Worm (Caenorhabditis elegans) whole organism, young adult: Measurements from ENCODE around the gene F09B9.4.
A peak's percentile ranks its signal among the peaks of the same experiment; 100 is the strongest.

Source experiments
- B0035.1 ChIP-seq: sonication (generic microtip); optimal IDR thresholded peaks from 2 replicates; lab custom pipeline; 2016; ENCODE audit warnings: missing genetic modification characterization, mild to moderate bottlenecking, missing compliant biosample characterization, missing genotype, missing genetic modification reagents
- D2030.7 ChIP-seq: fragments of 200-800 bp; sonication (Bioruptor generic); IDR thresholded peaks from 2 replicates; pipeline ENCODE4 v1.3.6; 2022; ENCODE audit warnings: missing genetic modification reagents, missing genetic modification characterization, missing compliant biosample characterization
- F39B2.1 ChIP-seq: fragments of 200-800 bp; sonication (Bioruptor generic); IDR thresholded peaks from 2 replicates; pipeline ENCODE4 v1.3.6; 2022; ENCODE audit warnings: missing genetic modification reagents, missing genetic modification characterization, missing compliant biosample characterization
- F57A8.1 ChIP-seq: fragments of 200-800 bp; sonication (Bioruptor generic); optimal IDR thresholded peaks from 2 replicates; lab custom pipeline; 2018; ENCODE audit warnings: mild to moderate bottlenecking, missing genetic modification characterization, moderate library complexity, missing compliant biosample characterization
- F57C9.4 ChIP-seq: sonication (generic microtip); optimal IDR thresholded peaks from 2 replicates; lab custom pipeline; 2017; ENCODE audit warnings: mild to moderate bottlenecking, missing genetic modification characterization, missing compliant biosample characterization
- Y53G8AR.9 ChIP-seq: fragments of 200-800 bp; sonication (Bioruptor generic); conservative IDR thresholded peaks from 2 replicates; pipeline ENCODE4 v1.3.6; 2022; ENCODE audit warnings: missing genetic modification reagents, missing genetic modification characterization, missing compliant biosample characterization
- Y95B8A.8 ChIP-seq: fragments of 200-800 bp; sonication (Bioruptor generic); IDR thresholded peaks from 2 replicates; pipeline ENCODE4 v1.3.6; 2022; ENCODE audit warnings: missing genetic modification reagents, missing genetic modification characterization, missing compliant biosample characterization
- aptf-2 ChIP-seq: fragments of 200-800 bp; sonication (Bioruptor generic); conservative IDR thresholded peaks from 2 replicates; pipeline ENCODE4 v1.3.6; 2022; ENCODE audit warnings: missing genetic modification reagents, missing genetic modification characterization, missing compliant biosample characterization
- aptf-3 ChIP-seq: fragments of 200-800 bp; sonication (Bioruptor generic); IDR thresholded peaks from 2 replicates; pipeline ENCODE4 v1.3.6; 2022; ENCODE audit warnings: missing genetic modification characterization, missing compliant biosample characterization
- athp-1 ChIP-seq: sonication (generic microtip); optimal IDR thresholded peaks from 2 replicates; lab custom pipeline; 2017; ENCODE audit warnings: mild to moderate bottlenecking, missing genetic modification characterization, missing compliant biosample characterization
- ccch-3 ChIP-seq: fragments of 200-800 bp; sonication (Bioruptor generic); optimal IDR thresholded peaks from 2 replicates; lab custom pipeline; 2018; ENCODE audit warnings: mild to moderate bottlenecking, missing genetic modification characterization, missing compliant biosample characterization
- cebp-1 ChIP-seq, 2 experiments: fragments of 200-800 bp in 1 of 2; sonication (Bioruptor generic) in 1 of 2; sonication (generic microtip) in 1 of 2; IDR thresholded peaks in 1 of 2; optimal IDR thresholded peaks in 1 of 2; 2 replicates each; pipeline versions ENCODE4 v1.3.6 to Lab custom; 2017 to 2022; ENCODE audit warnings: missing compliant biosample characterization in 2 of 2, missing genetic modification characterization in 2 of 2, mild to moderate bottlenecking in 1 of 2, missing genetic modification reagents in 1 of 2, moderate library complexity in 1 of 2
- ceh-27 ChIP-seq: fragments of 200-800 bp; sonication (Bioruptor generic); optimal IDR thresholded peaks from 2 replicates; lab custom pipeline; 2018; ENCODE audit warnings: mild to moderate bottlenecking, missing genetic modification characterization, moderate library complexity, missing compliant biosample characterization
- ceh-58 ChIP-seq: fragments of 200-800 bp; sonication (Bioruptor generic); IDR thresholded peaks from 2 replicates; pipeline ENCODE4 v1.3.6; 2022; ENCODE audit warnings: missing genetic modification characterization, missing compliant biosample characterization
- die-1 ChIP-seq: sonication (generic microtip); optimal IDR thresholded peaks from 2 replicates; lab custom pipeline; 2016; ENCODE audit warnings: missing genotype, mild to moderate bottlenecking, missing genetic modification characterization, missing compliant biosample characterization
- egrh-3 ChIP-seq: fragments of 200-800 bp; sonication (Bioruptor generic); IDR thresholded peaks from 2 replicates; pipeline ENCODE4 v1.3.6; 2022; ENCODE audit warnings: missing genetic modification reagents, missing genetic modification characterization, missing compliant biosample characterization
- fkh-3 ChIP-seq: sonication (generic microtip); optimal IDR thresholded peaks from 2 replicates; lab custom pipeline; 2016; ENCODE audit warnings: mild to moderate bottlenecking, missing genetic modification characterization, missing compliant biosample characterization
- hlh-26 ChIP-seq: fragments of 200-800 bp; sonication (Bioruptor generic); conservative IDR thresholded peaks from 2 replicates; pipeline ENCODE4 v1.3.6; 2022; ENCODE audit warnings: missing genetic modification reagents, missing genetic modification characterization, missing compliant biosample characterization
- hmg-1.2 ChIP-seq: fragments of 200-800 bp; sonication (Bioruptor generic); IDR thresholded peaks from 2 replicates; pipeline ENCODE4 v1.3.6; 2022; ENCODE audit warnings: missing genetic modification reagents, missing genetic modification characterization, missing compliant biosample characterization
- lag-1 ChIP-seq: fragments of 200-800 bp; sonication (Bioruptor generic); IDR thresholded peaks from 2 replicates; pipeline ENCODE4 v1.3.6; 2022; ENCODE audit warnings: missing genetic modification reagents, missing genetic modification characterization, missing compliant biosample characterization
- let-607 ChIP-seq, 2 experiments: fragments of 200-800 bp in 1 of 2; sonication (Bioruptor generic) in 1 of 2; sonication (generic microtip) in 1 of 2; optimal IDR thresholded peaks; 2 replicates each; lab custom pipeline; 2016 to 2018; ENCODE audit warnings: mild to moderate bottlenecking in 2 of 2, missing compliant biosample characterization in 2 of 2, missing genetic modification characterization in 2 of 2, moderate library complexity in 2 of 2, missing genotype in 1 of 2
- lin-35 ChIP-seq, 3 experiments: fragments of 150-350 bp in 2 of 3; sonication (generic microtip) in 1 of 3; optimal IDR thresholded peaks; 2 replicates each; lab custom pipeline; 2014 to 2018; ENCODE audit warnings: missing biosample characterization in 3 of 3, missing genetic modification characterization in 3 of 3, missing genetic modification reagents in 3 of 3
- lin-54 ChIP-seq: fragments of 200-800 bp; sonication (Bioruptor generic); optimal IDR thresholded peaks from 2 replicates; lab custom pipeline; 2018; ENCODE audit warnings: mild to moderate bottlenecking, missing genetic modification characterization, missing compliant biosample characterization
- lir-1 ChIP-seq: fragments of 200-800 bp; sonication (Bioruptor generic); conservative IDR thresholded peaks from 2 replicates; pipeline ENCODE4 v1.3.6; 2022; ENCODE audit warnings: missing genetic modification reagents, missing genetic modification characterization, missing compliant biosample characterization
- madf-8 ChIP-seq: fragments of 200-800 bp; sonication (Bioruptor generic); conservative IDR thresholded peaks from 2 replicates; pipeline ENCODE4 v1.3.6; 2022; ENCODE audit warnings: missing genetic modification reagents, missing genetic modification characterization, missing compliant biosample characterization
- mcd-1 ChIP-seq: fragments of 200-800 bp; sonication (Bioruptor generic); IDR thresholded peaks from 2 replicates; pipeline ENCODE4 v1.3.6; 2022; ENCODE audit warnings: missing genetic modification reagents, missing genetic modification characterization, missing compliant biosample characterization
- mes-4 ChIP-seq: sonication (generic microtip); optimal IDR thresholded peaks from 2 replicates; lab custom pipeline; 2016; ENCODE audit warnings: missing genotype, missing genetic modification characterization, missing compliant biosample characterization
- nhr-120 ChIP-seq: fragments of 200-800 bp; sonication (Bioruptor generic); IDR thresholded peaks from 2 replicates; pipeline ENCODE4 v1.3.6; 2022; ENCODE audit warnings: missing genetic modification characterization, missing compliant biosample characterization
- nhr-27 ChIP-seq: fragments of 200-800 bp; sonication (Bioruptor generic); optimal IDR thresholded peaks from 2 replicates; lab custom pipeline; 2018; ENCODE audit warnings: mild to moderate bottlenecking, missing genetic modification characterization, moderate library complexity, missing compliant biosample characterization
- rcor-1 ChIP-seq: fragments of 200-800 bp; sonication (Bioruptor generic); IDR thresholded peaks from 2 replicates; pipeline ENCODE4 v1.3.6; 2022; ENCODE audit warnings: missing genetic modification reagents, missing genetic modification characterization, missing compliant biosample characterization
- sdz-38 ChIP-seq: sonication (generic microtip); optimal IDR thresholded peaks from 2 replicates; lab custom pipeline; 2016; ENCODE audit warnings: missing genotype, missing genetic modification characterization, missing compliant biosample characterization
- snpc-1.3 ChIP-seq: sonication (generic microtip); optimal IDR thresholded peaks from 2 replicates; lab custom pipeline; 2017; ENCODE audit warnings: missing genetic modification characterization, mild to moderate bottlenecking, missing compliant biosample characterization, antibody characterized with exemption, moderate library complexity, missing genotype, missing genetic modification reagents; ENCODE audit not compliant: insufficient read depth
- snpc-3.4 ChIP-seq: sonication (generic microtip); optimal IDR thresholded peaks from 2 replicates; lab custom pipeline; 2017; ENCODE audit warnings: missing genetic modification characterization, mild to moderate bottlenecking, missing compliant biosample characterization, antibody characterized with exemption, moderate library complexity, missing genotype, missing genetic modification reagents
- snpc-4 ChIP-seq, 5 experiments: fragments of 150-350 bp in 1 of 5; sonication (generic microtip) in 4 of 5; optimal IDR thresholded peaks; 2 replicates each; lab custom pipeline; 2014 to 2018; ENCODE audit warnings: missing genetic modification characterization in 5 of 5, missing biosample characterization in 3 of 5, antibody characterized with exemption in 2 of 5, mild to moderate bottlenecking in 2 of 5, missing compliant biosample characterization in 2 of 5, missing genotype in 2 of 5, moderate library complexity in 2 of 5, missing genetic modification reagents in 1 of 5
- tbx-9 ChIP-seq: sonication (generic microtip); optimal IDR thresholded peaks from 2 replicates; lab custom pipeline; 2016; ENCODE audit warnings: borderline replicate concordance, missing genetic modification characterization, inconsistent platforms, missing compliant biosample characterization
- xnd-1 ChIP-seq: sonication (generic microtip); optimal IDR thresholded peaks from 2 replicates; lab custom pipeline; 2016; ENCODE audit warnings: missing genotype, missing genetic modification reagents, missing genetic modification characterization, missing compliant biosample characterization
- zfh-2 ChIP-seq: fragments of 200-800 bp; sonication (Bioruptor generic); conservative IDR thresholded peaks from 2 replicates; pipeline ENCODE4 v1.3.6; 2022; ENCODE audit warnings: missing genetic modification reagents, missing genetic modification characterization, missing compliant biosample characterization
- zim-3 ChIP-seq: sonication (generic microtip); optimal IDR thresholded peaks from 2 replicates; lab custom pipeline; 2017; ENCODE audit warnings: mild to moderate bottlenecking, missing genetic modification characterization, moderate library complexity, missing compliant biosample characterization
- ztf-18 ChIP-seq: sonication (generic microtip); optimal IDR thresholded peaks from 2 replicates; lab custom pipeline; 2016; ENCODE audit warnings: missing genotype, mild to moderate bottlenecking, missing genetic modification characterization, missing compliant biosample characterization
- ztf-25 ChIP-seq: fragments of 200-800 bp; sonication (Bioruptor generic); IDR thresholded peaks from 2 replicates; pipeline ENCODE4 v1.3.6; 2022; ENCODE audit warnings: missing genetic modification reagents, missing genetic modification characterization, missing compliant biosample characterization
- ztf-3 ChIP-seq: fragments of 200-800 bp; sonication (Bioruptor generic); optimal IDR thresholded peaks from 2 replicates; lab custom pipeline; 2018; ENCODE audit warnings: mild to moderate bottlenecking, missing genetic modification characterization, missing compliant biosample characterization
- ztf-6 ChIP-seq: fragments of 200-800 bp; sonication (Bioruptor generic); IDR thresholded peaks from 2 replicates; pipeline ENCODE4 v1.3.6; 2022; ENCODE audit warnings: missing genetic modification reagents, missing genetic modification characterization, missing compliant biosample characterization

Gene F09B9.4

ce11 chrX:10146592-10146991, 13.8 kb upstream of the F09B9.4 start, which contains the start of gene unc-115 (continued):
- TF ChIP-seq rcor-1 (GFP tag; lab: Robert Waterston, UW) = peak; percentile 65
- peak; percentile 55 for TF ChIP-seq athp-1 (tag; lab: Kevin White, UChicago)
- peak; percentile 61 for TF ChIP-seq die-1 (tag; lab: Kevin White, UChicago)
- TF ChIP-seq F57A8.1 (GFP tag; lab: Kevin White, UChicago) = no peak
- no peak for TF ChIP-seq xnd-1 (tag; lab: Kevin White, UChicago)
- TF ChIP-seq mcd-1 (GFP tag; lab: Robert Waterston, UW) = peak; percentile 58
- TF ChIP-seq ztf-3 (GFP tag; lab: Kevin White, UChicago) = no peak
- TF ChIP-seq snpc-1.3 (tag; lab: Kevin White, UChicago) = no peak
- no peak for TF ChIP-seq lag-1 (GFP tag; lab: Robert Waterston, UW)
- no peak for TF ChIP-seq ztf-6 (GFP tag; lab: Robert Waterston, UW)
- TF ChIP-seq F57C9.4 (tag; lab: Kevin White, UChicago) = no peak
- no peak; the same call in 1 of the 2 replicates for TF ChIP-seq Y53G8AR.9 (GFP tag; lab: Robert Waterston, UW)
- TF ChIP-seq snpc-4 (GFP tag; optimal IDR thresholded peaks at IDR 0.05; lab: Kevin White, UChicago) = peak; percentile 44
- TF ChIP-seq snpc-4 (tag; optimal IDR thresholded peaks at IDR 0.05; lab: Kevin White, UChicago) = peak in 3 of 4 experiments; percentile 37 to 69 (median 47)
- TF ChIP-seq hlh-26 = no peak
- TF ChIP-seq ceh-58 (GFP tag; lab: Robert Waterston, UW) = no peak
- no peak for TF ChIP-seq Y95B8A.8 (GFP tag; lab: Robert Waterston, UW)
- TF ChIP-seq cebp-1 (GFP tag; IDR thresholded peaks at IDR 0.05; lab: Robert Waterston, UW) = no peak
- peak; percentile 81 for TF ChIP-seq cebp-1 (tag; optimal IDR thresholded peaks at IDR 0.05; lab: Kevin White, UChicago)
- TF ChIP-seq sdz-38 (tag; lab: Kevin White, UChicago) = no peak
- no peak for TF ChIP-seq mes-4 (tag; lab: Kevin White, UChicago)
- no peak for TF ChIP-seq F39B2.1 (GFP tag; lab: Robert Waterston, UW)
- TF ChIP-seq zim-3 (tag; lab: Kevin White, UChicago) = no peak
- no peak for TF ChIP-seq madf-8 (GFP tag; lab: Robert Waterston, UW)
- TF ChIP-seq lin-54 (GFP tag; lab: Kevin White, UChicago) = peak; percentile 13
- TF ChIP-seq fkh-3 (tag; lab: Kevin White, UChicago) = no peak
- TF ChIP-seq tbx-9 (tag; lab: Kevin White, UChicago) = no peak
- peak in 1 of 3 experiments; percentile 27 for TF ChIP-seq lin-35 (GFP tag; optimal IDR thresholded peaks at IDR 0.05; lab: Kevin White, UChicago)
- no peak for TF ChIP-seq B0035.1 (tag; lab: Kevin White, UChicago)
- TF ChIP-seq, all 124 proteins: peak for 39

ce11 chrX:10147236-10147635, 13.2 kb upstream of the F09B9.4 start:
- TF ChIP-seq zfh-2 (GFP tag; lab: Robert Waterston, UW) = no peak
- 0 out of 2 replicates have a peak, but pooled peaks have one; percentile 5 for TF ChIP-seq Y53G8AR.9 (GFP tag; lab: Robert Waterston, UW)
- TF ChIP-seq, all 124 proteins: peak for 1

ce11 chrX:10148235-10148872, 12.1 kb upstream of the F09B9.4 start:
- no peak for TF ChIP-seq aptf-3 (GFP tag; lab: Robert Waterston, UW)
- TF ChIP-seq ccch-3 (GFP tag; lab: Kevin White, UChicago) = no peak
- no peak for TF ChIP-seq egrh-3
- peak; percentile 11 for TF ChIP-seq athp-1 (tag; lab: Kevin White, UChicago)
- TF ChIP-seq ztf-6 (GFP tag; lab: Robert Waterston, UW) = no peak
- peak; percentile 10 for TF ChIP-seq ceh-27 (GFP tag; lab: Kevin White, UChicago)
- TF ChIP-seq snpc-3.4 = no peak
- no peak for TF ChIP-seq nhr-27 (tag; lab: Kevin White, UChicago)
- TF ChIP-seq ztf-25 (GFP tag; lab: Robert Waterston, UW) = 0 out of 2 replicates have a peak, but pooled peaks have one; percentile 61
- peak; percentile 55 for TF ChIP-seq hmg-1.2
- peak; percentile 57 for TF ChIP-seq ztf-18
- peak in 1 of 2 experiments; percentile 39 for TF ChIP-seq let-607 (tag; optimal IDR thresholded peaks at IDR 0.05; lab: Kevin White, UChicago)
- TF ChIP-seq nhr-120 (GFP tag; lab: Robert Waterston, UW) = no peak
- no peak for TF ChIP-seq aptf-2 (GFP tag; lab: Robert Waterston, UW)
- TF ChIP-seq lir-1 (GFP tag; lab: Robert Waterston, UW) = no peak
- peak; percentile 91 for TF ChIP-seq D2030.7 (GFP tag; lab: Robert Waterston, UW)
- TF ChIP-seq Y95B8A.8 (GFP tag; lab: Robert Waterston, UW) = no peak
